Worm (Caenorhabditis elegans) whole organism, L1 larva: Measurements from ENCODE around the gene str-206.
A peak's percentile ranks its signal among the peaks of the same experiment; 100 is the strongest.

Source experiments
- C04F5.9 ChIP-seq: sonication (generic microtip); optimal IDR thresholded peaks from 2 replicates; lab custom pipeline; 2016; ENCODE audit warnings: missing genetic modification characterization, missing compliant biosample characterization
- C16A3.4 ChIP-seq: fragments of 150-350 bp; optimal IDR thresholded peaks from 2 replicates; lab custom pipeline; 2014; ENCODE audit warnings: missing biosample characterization, missing genetic modification characterization
- C34B4.2 ChIP-seq: sonication (generic microtip); optimal IDR thresholded peaks from 2 replicates; lab custom pipeline; 2017; ENCODE audit warnings: mild to moderate bottlenecking, missing genetic modification characterization, missing compliant biosample characterization
- Y116A8C.19 ChIP-seq: sonication (generic microtip); optimal IDR thresholded peaks from 2 replicates; lab custom pipeline; 2016; ENCODE audit warnings: missing compliant biosample characterization, missing genetic modification characterization, borderline replicate concordance
- aha-1 ChIP-seq: fragments of 150-350 bp; optimal IDR thresholded peaks from 2 replicates; lab custom pipeline; 2014; ENCODE audit warnings: missing biosample characterization, missing genetic modification characterization
- alr-1 ChIP-seq: fragments of 200-800 bp; sonication (Bioruptor generic); optimal IDR thresholded peaks from 2 replicates; lab custom pipeline; 2018; ENCODE audit warnings: borderline replicate concordance, mild to moderate bottlenecking, missing genetic modification characterization, missing compliant biosample characterization
- aly-2 ChIP-seq: fragments of 150-350 bp; optimal IDR thresholded peaks from 2 replicates; lab custom pipeline; 2014; ENCODE audit warnings: missing biosample characterization, missing genetic modification characterization
- blmp-1 ChIP-seq: fragments of 150-350 bp; optimal IDR thresholded peaks from 2 replicates; lab custom pipeline; 2014; ENCODE audit warnings: missing biosample characterization, missing genetic modification characterization
- ceh-82 ChIP-seq, 3 experiments: fragments of 150-350 bp in 1 of 3; sonication (generic microtip) in 2 of 3; optimal IDR thresholded peaks; 2 replicates each; lab custom pipeline; 2014 to 2017; ENCODE audit warnings: missing biosample characterization in 3 of 3, missing genetic modification characterization in 3 of 3
- ceh-88 ChIP-seq: fragments of 200-800 bp; sonication (Bioruptor generic); IDR thresholded peaks from 2 replicates; pipeline ENCODE4 v1.3.6; 2022; ENCODE audit warnings: missing genetic modification characterization, missing compliant biosample characterization
- ceh-90 ChIP-seq: sonication (generic microtip); optimal IDR thresholded peaks from 2 replicates; lab custom pipeline; 2016; ENCODE audit warnings: missing genetic modification characterization, missing compliant biosample characterization
- dpl-1 ChIP-seq, 3 experiments: fragments of 150-350 bp in 2 of 3; sonication (generic microtip) in 1 of 3; optimal IDR thresholded peaks; 2 replicates each; lab custom pipeline; 2014 to 2017; ENCODE audit warnings: missing biosample characterization in 3 of 3, missing genetic modification characterization in 3 of 3, missing genetic modification reagents in 3 of 3
- dsc-1 ChIP-seq: sonication (generic microtip); optimal IDR thresholded peaks from 2 replicates; lab custom pipeline; 2016; ENCODE audit warnings: mild to moderate bottlenecking, missing genetic modification characterization, missing compliant biosample characterization
- efl-1 ChIP-seq, 4 experiments: fragments of 150-350 bp; optimal IDR thresholded peaks in 3 of 4; peaks in 1 of 4; 1 replicate in 1 of 4; 2 replicates in 3 of 4; lab custom pipeline; 2014; ENCODE audit warnings: missing biosample characterization in 2 of 4, missing genetic modification characterization in 2 of 4, missing genetic modification reagents in 2 of 4
- efl-3 ChIP-seq: fragments of 200-800 bp; sonication (Bioruptor generic); optimal IDR thresholded peaks from 2 replicates; lab custom pipeline; 2018; ENCODE audit warnings: mild to moderate bottlenecking, missing genetic modification characterization, missing compliant biosample characterization
- egl-13 ChIP-seq: sonication (generic microtip); optimal IDR thresholded peaks from 2 replicates; lab custom pipeline; 2016; ENCODE audit warnings: missing genotype, missing genetic modification reagents, missing genetic modification characterization, missing compliant biosample characterization
- egl-27 ChIP-seq, 2 experiments: fragments of 150-350 bp in 1 of 2; sonication (generic microtip); optimal IDR thresholded peaks; 3 replicates each; lab custom pipeline; 2017 to 2018; ENCODE audit warnings: missing biosample characterization in 2 of 2, missing genetic modification characterization in 2 of 2, missing genetic modification reagents in 2 of 2
- elt-2 ChIP-seq: sonication (generic microtip); optimal IDR thresholded peaks from 2 replicates; lab custom pipeline; 2016; ENCODE audit warnings: missing genetic modification characterization, mild to moderate bottlenecking, inconsistent platforms, missing compliant biosample characterization, missing genetic modification reagents
- ets-5 ChIP-seq: fragments of 200-800 bp; sonication (Bioruptor generic); IDR thresholded peaks from 2 replicates; pipeline ENCODE4 v1.3.6; 2022; ENCODE audit warnings: missing genetic modification characterization, missing compliant biosample characterization
- fkh-10 ChIP-seq: sonication (generic microtip); optimal IDR thresholded peaks from 2 replicates; lab custom pipeline; 2017; ENCODE audit warnings: missing biosample characterization, missing genetic modification reagents, missing genetic modification characterization
- fos-1 ChIP-seq: fragments of 150-350 bp; optimal IDR thresholded peaks from 2 replicates; lab custom pipeline; 2014; ENCODE audit warnings: missing biosample characterization, missing genetic modification characterization
- hlh-17 ChIP-seq: fragments of 200-800 bp; sonication (Bioruptor generic); optimal IDR thresholded peaks from 2 replicates; lab custom pipeline; 2018; ENCODE audit warnings: missing genetic modification characterization, mild to moderate bottlenecking, missing compliant biosample characterization, moderate library complexity, borderline replicate concordance
- hlh-4 ChIP-seq: sonication (generic microtip); optimal IDR thresholded peaks from 2 replicates; lab custom pipeline; 2016; ENCODE audit warnings: mild to moderate bottlenecking, missing genetic modification characterization, missing compliant biosample characterization
- hpl-2 ChIP-seq: fragments of 150-350 bp; optimal IDR thresholded peaks from 2 replicates; lab custom pipeline; 2014; ENCODE audit warnings: missing biosample characterization, missing genetic modification reagents, missing genetic modification characterization
- irx-1 ChIP-seq: sonication (generic microtip); optimal IDR thresholded peaks from 2 replicates; lab custom pipeline; 2016; ENCODE audit warnings: missing genetic modification characterization, missing compliant biosample characterization
- isw-1 ChIP-seq: fragments of 200-800 bp; sonication (Bioruptor generic); IDR thresholded peaks from 2 replicates; pipeline ENCODE4 v1.3.6; 2022; ENCODE audit warnings: missing genetic modification characterization, missing compliant biosample characterization
- jun-1 ChIP-seq: fragments of 150-350 bp; optimal IDR thresholded peaks from 2 replicates; lab custom pipeline; 2014; ENCODE audit warnings: missing biosample characterization, missing genetic modification reagents, missing genetic modification characterization
- lin-14 ChIP-seq: fragments of 200-800 bp; sonication (Bioruptor generic); optimal IDR thresholded peaks from 2 replicates; lab custom pipeline; 2018; ENCODE audit warnings: mild to moderate bottlenecking, missing genetic modification characterization, moderate library complexity, missing compliant biosample characterization
- lin-15B ChIP-seq: fragments of 150-350 bp; sonication (generic microtip); optimal IDR thresholded peaks from 3 replicates; lab custom pipeline; 2014; ENCODE audit warnings: missing biosample characterization, missing genetic modification characterization
- lin-35 ChIP-seq, 2 experiments: fragments of 150-350 bp; optimal IDR thresholded peaks; 2 replicates each; lab custom pipeline; 2014; ENCODE audit warnings: missing biosample characterization in 2 of 2, missing genetic modification characterization in 2 of 2, missing genetic modification reagents in 2 of 2
- lin-39 ChIP-seq: fragments of 150-350 bp; optimal IDR thresholded peaks from 2 replicates; lab custom pipeline; 2014; ENCODE audit warnings: missing biosample characterization, missing genetic modification reagents, missing genetic modification characterization
- lsy-2 ChIP-seq, 2 experiments: fragments of 150-350 bp; optimal IDR thresholded peaks; 2 replicates each; lab custom pipeline; 2014; ENCODE audit warnings: missing biosample characterization in 2 of 2, missing genetic modification characterization in 2 of 2
- mef-2 ChIP-seq: fragments of 150-350 bp; optimal IDR thresholded peaks from 2 replicates; lab custom pipeline; 2014; ENCODE audit warnings: missing biosample characterization, missing genetic modification characterization
- mep-1 ChIP-seq: fragments of 150-350 bp; optimal IDR thresholded peaks from 2 replicates; lab custom pipeline; 2014; ENCODE audit warnings: missing biosample characterization, missing genetic modification characterization
- nhr-19 ChIP-seq: fragments of 200-800 bp; sonication (Bioruptor generic); conservative IDR thresholded peaks from 2 replicates; pipeline ENCODE4 v1.3.6; 2022; ENCODE audit warnings: missing genetic modification characterization, missing compliant biosample characterization
- nhr-47 ChIP-seq: sonication (generic microtip); optimal IDR thresholded peaks from 2 replicates; lab custom pipeline; 2016; ENCODE audit warnings: mild to moderate bottlenecking, missing genetic modification characterization, moderate library complexity, missing compliant biosample characterization
- nhr-76 ChIP-seq: sonication (generic microtip); optimal IDR thresholded peaks from 2 replicates; lab custom pipeline; 2017; ENCODE audit warnings: missing biosample characterization, missing genetic modification characterization
- nhr-77 ChIP-seq: fragments of 150-350 bp; optimal IDR thresholded peaks from 2 replicates; lab custom pipeline; 2014; ENCODE audit warnings: missing biosample characterization, missing genetic modification characterization
- nhr-85 ChIP-seq: sonication (generic microtip); peaks from one replicate; lab custom pipeline; 2016; ENCODE audit warnings: missing genetic modification characterization, inconsistent platforms, missing compliant biosample characterization
- pax-3 ChIP-seq: fragments of 200-800 bp; sonication (Bioruptor generic); optimal IDR thresholded peaks from 2 replicates; lab custom pipeline; 2018; ENCODE audit warnings: mild to moderate bottlenecking, missing genetic modification characterization, moderate library complexity, missing compliant biosample characterization
- pqm-1 ChIP-seq: sonication (generic microtip); optimal IDR thresholded peaks from 3 replicates; lab custom pipeline; 2017; ENCODE audit warnings: missing biosample characterization, missing genetic modification characterization
- skn-1 ChIP-seq: fragments of 150-350 bp; optimal IDR thresholded peaks from 2 replicates; lab custom pipeline; 2014; ENCODE audit warnings: missing biosample characterization, missing genetic modification characterization
- snpc-4 ChIP-seq: fragments of 150-350 bp; optimal IDR thresholded peaks from 2 replicates; lab custom pipeline; 2014; ENCODE audit warnings: missing biosample characterization, missing genetic modification characterization
- sup-37 ChIP-seq: fragments of 200-800 bp; sonication (Bioruptor generic); optimal IDR thresholded peaks from 2 replicates; lab custom pipeline; 2018; ENCODE audit warnings: mild to moderate bottlenecking, missing genetic modification characterization, missing compliant biosample characterization
- swsn-7 ChIP-seq: sonication (generic microtip); optimal IDR thresholded peaks from 2 replicates; lab custom pipeline; 2016; ENCODE audit warnings: missing genetic modification characterization, missing compliant biosample characterization
- tbx-2 ChIP-seq: sonication (generic microtip); optimal IDR thresholded peaks from 2 replicates; lab custom pipeline; 2016; ENCODE audit warnings: missing genetic modification characterization, missing compliant biosample characterization
- tlp-1 ChIP-seq: fragments of 150-350 bp; optimal IDR thresholded peaks from 2 replicates; lab custom pipeline; 2014; ENCODE audit warnings: missing biosample characterization, missing genetic modification characterization
- unc-130 ChIP-seq: fragments of 150-350 bp; optimal IDR thresholded peaks from 2 replicates; lab custom pipeline; 2017; ENCODE audit warnings: missing biosample characterization, missing genetic modification characterization, inconsistent platforms
- unc-62 ChIP-seq: fragments of 150-350 bp; optimal IDR thresholded peaks from 2 replicates; lab custom pipeline; 2014; ENCODE audit warnings: missing biosample characterization, missing genetic modification reagents, missing genetic modification characterization
- unc-86 ChIP-seq: sonication (generic microtip); optimal IDR thresholded peaks from 2 replicates; lab custom pipeline; 2016; ENCODE audit warnings: missing genetic modification characterization, missing compliant biosample characterization
- zip-4 ChIP-seq: fragments of 200-800 bp; sonication (Bioruptor generic); optimal IDR thresholded peaks from 2 replicates; lab custom pipeline; 2018; ENCODE audit warnings: mild to moderate bottlenecking, missing genetic modification characterization, moderate library complexity, missing compliant biosample characterization
- ztf-11 ChIP-seq, 2 experiments: sonication (generic microtip); optimal IDR thresholded peaks; 2 replicates each; lab custom pipeline; 2016 to 2017; ENCODE audit warnings: missing genetic modification characterization in 2 of 2, missing biosample characterization in 1 of 2, missing compliant biosample characterization in 1 of 2
- ztf-4 ChIP-seq: fragments of 150-350 bp; optimal IDR thresholded peaks from 2 replicates; lab custom pipeline; 2014; ENCODE audit warnings: missing biosample characterization, missing genetic modification characterization

Gene str-206

DNA sequence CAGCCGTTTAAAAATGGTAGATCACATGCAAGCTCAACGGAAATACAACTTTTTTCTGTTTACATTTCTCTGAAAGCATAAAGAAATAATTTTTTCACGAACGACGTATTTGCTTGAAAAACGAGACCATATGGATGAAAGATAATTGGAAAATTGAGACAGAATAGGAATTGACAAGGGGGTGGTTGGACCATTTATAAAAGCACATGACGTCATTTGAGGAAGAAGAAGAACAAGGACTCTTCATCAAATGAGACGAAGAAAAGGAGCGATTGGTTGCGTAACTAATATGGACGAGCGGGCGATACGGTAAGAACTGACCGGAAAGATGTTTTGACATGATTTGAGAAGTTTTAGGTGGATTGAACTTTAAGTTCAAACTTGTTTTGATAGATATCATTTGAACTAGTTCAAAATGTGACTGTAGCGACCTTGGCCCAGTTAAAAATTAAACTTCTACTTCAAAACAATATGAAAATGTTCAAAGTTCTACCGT, 10.5 kb downstream of the str-206 start:
- TF ChIP-seq C04F5.9 (no peak), nhr-47 (peak; percentile 16), alr-1 (tag; lab: Kevin White, UChicago) (no peak), tlp-1 (no peak), hpl-2 (no peak), lin-39 (tag; lab: Kevin White, UChicago) (no peak), lin-14 (GFP tag; lab: Kevin White, UChicago) (peak; percentile 77), skn-1 (tag; lab: Kevin White, UChicago) (peak; percentile 36), tbx-2 (tag; lab: Kevin White, UChicago) (peak; percentile 67), hlh-4 (tag; lab: Kevin White, UChicago) (no peak), swsn-7 (tag; lab: Kevin White, UChicago) (peak; percentile 36), egl-27 (tag; optimal IDR thresholded peaks at IDR 0.05; lab: Kevin White, UChicago) (no peak), unc-130 (tag; lab: Kevin White, UChicago) (no peak), irx-1 (tag; lab: Kevin White, UChicago) (no peak), sup-37 (GFP tag; lab: Kevin White, UChicago) (no peak), aha-1 (tag; lab: Kevin White, UChicago) (no peak), unc-86 (tag; lab: Kevin White, UChicago) (peak; percentile 42), ztf-4 (tag; lab: Kevin White, UChicago) (no peak), mep-1 (peak; percentile 51), isw-1 (GFP tag; lab: Robert Waterston, UW) (no peak), lin-15B (tag; lab: Kevin White, UChicago) (no peak), ceh-88 (0 out of 2 replicates have a peak, but pooled peaks have one; percentile 26), mef-2 (tag; lab: Kevin White, UChicago) (no peak), zip-4 (GFP tag; lab: Kevin White, UChicago) (no peak), efl-1 (optimal IDR thresholded peaks at IDR 0.05; lab: Kevin White, UChicago) (peak in 1 of 2 experiments; percentile 7), efl-1 (GFP tag; optimal IDR thresholded peaks at IDR 0.05 in 1 of 2; lab: Kevin White, UChicago) (peak; percentile 14 to 93), fkh-10 (no peak), pqm-1 (no peak), nhr-76 (tag; lab: Kevin White, UChicago) (no peak), C34B4.2 (tag; lab: Kevin White, UChicago) (no peak), nhr-19 (GFP tag; lab: Robert Waterston, UW) (peak; percentile 36), aly-2 (tag; lab: Kevin White, UChicago) (no peak), nhr-77 (tag; lab: Kevin White, UChicago) (no peak), dsc-1 (tag; lab: Kevin White, UChicago) (no peak), unc-62 (GFP tag; lab: Kevin White, UChicago) (no peak), dpl-1 (GFP tag; optimal IDR thresholded peaks at IDR 0.05; lab: Kevin White, UChicago) (peak in 2 of 3 experiments; percentile 5), pax-3 (no peak), elt-2 (tag; lab: Kevin White, UChicago) (peak; percentile 5), snpc-4 (tag; lab: Kevin White, UChicago) (no peak), ceh-82 (tag; optimal IDR thresholded peaks at IDR 0.05; lab: Kevin White, UChicago) (peak in 1 of 3 experiments; percentile 31), blmp-1 (peak; percentile 46), fos-1 (tag; lab: Kevin White, UChicago) (no peak), lin-35 (GFP tag; optimal IDR thresholded peaks at IDR 0.05; lab: Kevin White, UChicago) (peak in 1 of 2 experiments; percentile 27), C16A3.4 (tag; lab: Kevin White, UChicago) (no peak), lsy-2 (tag; optimal IDR thresholded peaks at IDR 0.05; lab: Kevin White, UChicago) (peak; percentile 32 to 65), hlh-17 (GFP tag; lab: Kevin White, UChicago) (no peak), ceh-90 (tag; lab: Kevin White, UChicago) (no peak), egl-13 (no peak), efl-3 (GFP tag; lab: Kevin White, UChicago) (no peak), Y116A8C.19 (tag; lab: Kevin White, UChicago) (no peak), jun-1 (tag; lab: Kevin White, UChicago) (no peak), nhr-85 (peak; percentile 91), ztf-11 (tag; optimal IDR thresholded peaks at IDR 0.05; lab: Kevin White, UChicago) (peak in 1 of 2 experiments; percentile 61), ets-5 (GFP tag; lab: Robert Waterston, UW) (no peak)
